Worm (Caenorhabditis elegans) whole organism, mixed stage, embryonic: ENCODE results near the gene epic-2.

Experiments used
- M03D4.4 ChIP-seq: sonication (generic microtip); optimal IDR thresholded peaks from 2 replicates; lab custom pipeline; 2017; ENCODE audit warnings: mild to moderate bottlenecking, missing genetic modification characterization, missing compliant biosample characterization
- bed-3 ChIP-seq: fragments of 200-800 bp; sonication (Bioruptor generic); optimal IDR thresholded peaks from 3 replicates; lab custom pipeline; 2018; ENCODE audit warnings: mild to moderate bottlenecking, missing genetic modification characterization, moderate library complexity, missing compliant biosample characterization
- ceh-39 ChIP-seq: fragments of 150-350 bp; optimal IDR thresholded peaks from 2 replicates; lab custom pipeline; 2014; ENCODE audit warnings: missing biosample characterization, missing genetic modification characterization
- ceh-43 ChIP-seq: fragments of 200-800 bp; sonication (Bioruptor generic); optimal IDR thresholded peaks from 2 replicates; lab custom pipeline; 2018; ENCODE audit warnings: mild to moderate bottlenecking, missing genetic modification characterization, moderate library complexity, missing compliant biosample characterization
- ces-1 ChIP-seq: fragments of 150-350 bp; optimal IDR thresholded peaks from 2 replicates; lab custom pipeline; 2014; ENCODE audit warnings: missing biosample characterization, missing genetic modification reagents, missing genetic modification characterization
- cnd-1 ChIP-seq: fragments of 200-800 bp; sonication (Bioruptor generic); optimal IDR thresholded peaks from 2 replicates; lab custom pipeline; 2018; ENCODE audit warnings: mild to moderate bottlenecking, missing genetic modification characterization, missing compliant biosample characterization
- drap-1 ChIP-seq: fragments of 200-800 bp; sonication (Bioruptor generic); optimal IDR thresholded peaks from 3 replicates; lab custom pipeline; 2018; ENCODE audit warnings: mild to moderate bottlenecking, missing genetic modification characterization, missing compliant biosample characterization
- elt-1 ChIP-seq: sonication (generic microtip); optimal IDR thresholded peaks from 2 replicates; lab custom pipeline; 2017; ENCODE audit warnings: missing genetic modification characterization, mild to moderate bottlenecking, missing compliant biosample characterization, antibody characterized with exemption, moderate library complexity, borderline replicate concordance; ENCODE audit not compliant: insufficient read depth
- elt-3 ChIP-seq: fragments of 150-350 bp; optimal IDR thresholded peaks from 2 replicates; lab custom pipeline; 2014; ENCODE audit warnings: missing biosample characterization, missing genetic modification characterization
- flh-1 ChIP-seq: fragments of 200-800 bp; sonication (Bioruptor generic); optimal IDR thresholded peaks from 2 replicates; lab custom pipeline; 2018; ENCODE audit warnings: mild to moderate bottlenecking, missing genetic modification characterization, moderate library complexity, missing compliant biosample characterization
- ham-2 ChIP-seq: fragments of 200-800 bp; sonication (Bioruptor generic); optimal IDR thresholded peaks from 2 replicates; lab custom pipeline; 2018; ENCODE audit warnings: mild to moderate bottlenecking, missing genetic modification characterization, missing compliant biosample characterization
- hlh-1 ChIP-seq: fragments of 150-350 bp; optimal IDR thresholded peaks from 2 replicates; lab custom pipeline; 2014; ENCODE audit warnings: missing biosample characterization, missing genetic modification reagents, missing genetic modification characterization
- lin-13 ChIP-seq: fragments of 150-350 bp; optimal IDR thresholded peaks from 2 replicates; lab custom pipeline; 2014; ENCODE audit warnings: missing biosample characterization, missing genetic modification characterization
- lin-32 ChIP-seq: fragments of 200-800 bp; sonication (Bioruptor generic); optimal IDR thresholded peaks from 2 replicates; lab custom pipeline; 2018; ENCODE audit warnings: mild to moderate bottlenecking, missing genetic modification characterization, missing compliant biosample characterization
- lsy-2 ChIP-seq: fragments of 150-350 bp; optimal IDR thresholded peaks from 2 replicates; lab custom pipeline; 2014; ENCODE audit warnings: missing biosample characterization, missing genetic modification characterization
- mab-5 ChIP-seq: fragments of 150-350 bp; optimal IDR thresholded peaks from 2 replicates; lab custom pipeline; 2014; ENCODE audit warnings: missing biosample characterization, missing genetic modification characterization
- mep-1 ChIP-seq: fragments of 150-350 bp; optimal IDR thresholded peaks from 2 replicates; lab custom pipeline; 2017; ENCODE audit warnings: missing biosample characterization, missing genetic modification reagents, missing genetic modification characterization, inconsistent platforms
- mls-2 ChIP-seq: sonication (generic microtip); optimal IDR thresholded peaks from 2 replicates; lab custom pipeline; 2016; ENCODE audit warnings: mild to moderate bottlenecking, missing genetic modification characterization, moderate library complexity, missing compliant biosample characterization
- nhr-12 ChIP-seq: fragments of 150-350 bp; optimal IDR thresholded peaks from 2 replicates; lab custom pipeline; 2014; ENCODE audit warnings: missing biosample characterization, missing genetic modification characterization
- nhr-2 ChIP-seq: fragments of 150-350 bp; optimal IDR thresholded peaks from 2 replicates; lab custom pipeline; 2014; ENCODE audit warnings: missing biosample characterization, missing genetic modification characterization
- nhr-237 ChIP-seq: fragments of 150-350 bp; optimal IDR thresholded peaks from 2 replicates; lab custom pipeline; 2014; ENCODE audit warnings: missing biosample characterization, missing genetic modification characterization
- nhr-28 ChIP-seq: fragments of 150-350 bp; optimal IDR thresholded peaks from 2 replicates; lab custom pipeline; 2014; ENCODE audit warnings: missing biosample characterization, missing genetic modification characterization
- pha-4 ChIP-seq: fragments of 150-350 bp; optimal IDR thresholded peaks from 2 replicates; lab custom pipeline; 2018; ENCODE audit warnings: missing biosample characterization, missing genetic modification reagents, missing genetic modification characterization
- sem-2 ChIP-seq: fragments of 200-800 bp; sonication (Bioruptor generic); optimal IDR thresholded peaks from 2 replicates; lab custom pipeline; 2018; ENCODE audit warnings: mild to moderate bottlenecking, missing genetic modification characterization, missing compliant biosample characterization
- snpc-4 ChIP-seq: fragments of 150-350 bp; optimal IDR thresholded peaks from 2 replicates; lab custom pipeline; 2014; ENCODE audit warnings: missing biosample characterization, missing genetic modification characterization
- sptf-1 ChIP-seq: sonication (generic microtip); optimal IDR thresholded peaks from 2 replicates; lab custom pipeline; 2017; ENCODE audit warnings: mild to moderate bottlenecking, missing genetic modification characterization, moderate library complexity, missing compliant biosample characterization
- tbx-8 ChIP-seq: fragments of 200-800 bp; sonication (Bioruptor generic); optimal IDR thresholded peaks from 2 replicates; lab custom pipeline; 2018; ENCODE audit warnings: mild to moderate bottlenecking, missing genetic modification characterization, moderate library complexity, missing compliant biosample characterization
- unc-120 ChIP-seq: sonication (generic microtip); optimal IDR thresholded peaks from 2 replicates; lab custom pipeline; 2017; ENCODE audit warnings: missing genetic modification characterization, missing compliant biosample characterization; ENCODE audit not compliant: poor library complexity, severe bottlenecking
- unc-39 ChIP-seq: fragments of 150-350 bp; optimal IDR thresholded peaks from 2 replicates; lab custom pipeline; 2014; ENCODE audit warnings: missing biosample characterization, missing genetic modification characterization
- unc-62 ChIP-seq: fragments of 150-350 bp; optimal IDR thresholded peaks from 2 replicates; lab custom pipeline; 2014; ENCODE audit warnings: missing biosample characterization, missing genetic modification reagents, missing genetic modification characterization
- zip-8 ChIP-seq: fragments of 150-350 bp; optimal IDR thresholded peaks from 2 replicates; lab custom pipeline; 2014; ENCODE audit warnings: missing biosample characterization, missing genetic modification characterization
- ztf-11 ChIP-seq: fragments of 150-350 bp; optimal IDR thresholded peaks from 2 replicates; lab custom pipeline; 2014; ENCODE audit warnings: missing biosample characterization, missing genetic modification characterization

The epic-2 gene

DNA sequence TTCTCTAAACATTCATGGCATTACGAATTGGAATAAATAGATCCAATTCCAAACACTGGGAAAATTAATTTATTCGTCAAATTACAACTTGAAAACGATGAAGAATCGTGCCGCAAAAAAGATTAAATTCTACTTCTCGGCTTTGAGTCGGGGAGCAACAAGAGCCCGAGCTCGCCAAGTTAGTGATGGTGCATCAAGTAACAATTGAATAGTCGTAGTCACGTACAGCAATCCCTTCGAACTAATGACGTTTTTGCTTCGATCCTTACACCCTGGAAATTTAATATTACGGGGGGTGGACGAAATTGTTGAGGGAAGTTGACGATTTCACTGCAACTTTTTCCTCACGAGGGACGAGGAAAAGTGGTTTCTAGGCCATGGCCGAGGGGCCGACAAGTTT, 28.9 kb upstream of the epic-2 start:
- TF ChIP-seq nhr-237 (no peak), tbx-8 (GFP tag; lab: Kevin White, UChicago) (no peak), lin-32 (GFP tag; lab: Kevin White, UChicago) (no peak), ces-1 (peak; percentile 63), flh-1 (no peak), mep-1 (tag; lab: Kevin White, UChicago) (no peak)
- TF ChIP-seq, all 35 proteins: peak for 1

DNA sequence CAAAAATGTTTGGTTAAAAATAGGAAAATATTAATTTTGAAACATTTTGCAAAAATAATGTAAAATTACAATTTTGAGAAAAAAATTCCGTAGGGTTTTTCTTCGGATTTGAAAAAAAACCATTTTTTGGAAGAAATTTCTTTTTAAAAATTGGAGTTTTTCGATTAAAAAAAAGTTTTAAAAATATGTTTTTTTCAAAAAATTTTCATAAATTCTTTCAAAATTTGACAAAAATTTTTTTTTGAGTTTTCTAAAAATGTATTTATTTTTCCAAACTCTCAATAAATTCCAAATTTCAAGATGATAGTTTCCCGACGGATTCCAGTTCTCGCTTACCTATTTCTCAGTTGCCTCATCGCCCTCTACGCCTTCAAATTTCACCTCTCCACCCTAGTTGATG, 21.0 kb upstream of the epic-2 start, which contains the start of gene bus-2:
TSS of gene bus-2 (plus strand) at position 301 of the 400 bp plus-strand sequence.
- no peak for TF ChIP-seq sptf-1
- TF ChIP-seq cnd-1 (tag; lab: Kevin White, UChicago) = no peak
- no peak for TF ChIP-seq elt-3 (tag; lab: Kevin White, UChicago)
- no peak for TF ChIP-seq nhr-2 (tag; lab: Kevin White, UChicago)
- no peak for TF ChIP-seq nhr-28 (tag; lab: Kevin White, UChicago)
- TF ChIP-seq mep-1 (tag; lab: Kevin White, UChicago) = no peak
- no peak for TF ChIP-seq nhr-12
- no peak for TF ChIP-seq unc-62 (GFP tag; lab: Kevin White, UChicago)
- no peak for TF ChIP-seq drap-1 (GFP tag; lab: Kevin White, UChicago)
- no peak for TF ChIP-seq bed-3 (GFP tag; lab: Kevin White, UChicago)
- TF ChIP-seq zip-8 (tag; lab: Kevin White, UChicago) = no peak
- TF ChIP-seq hlh-1 (tag; lab: Kevin White, UChicago) = no peak
- TF ChIP-seq ces-1 = no peak
- no peak for TF ChIP-seq ceh-43
- TF ChIP-seq unc-39 = no peak

DNA sequence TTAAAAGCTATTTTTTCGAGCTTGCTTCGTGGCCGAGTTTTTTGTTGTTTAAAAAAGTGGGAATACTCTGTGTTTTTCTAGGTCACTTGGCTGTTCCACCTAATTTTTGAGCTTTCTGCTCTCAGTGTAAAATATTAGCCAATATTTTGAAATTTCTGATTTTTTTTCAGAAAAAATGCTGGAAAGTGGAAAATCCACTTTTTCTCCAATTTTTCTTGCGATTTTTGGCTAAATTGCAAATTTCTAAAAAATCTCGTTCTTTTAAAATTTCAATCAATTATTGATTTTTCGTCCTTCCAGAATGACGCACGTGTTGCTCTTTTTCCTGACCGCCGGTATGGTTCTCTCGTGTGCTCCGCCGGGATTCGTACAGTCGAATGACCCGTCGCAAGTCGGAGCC, 13.6 kb upstream of the epic-2 start, which contains the start of gene K08D12.4:
TSS of gene K08D12.4 (plus strand) at position 301 of the 400 bp plus-strand sequence.
- TF ChIP-seq elt-1 (tag; lab: Kevin White, UChicago) (no peak), ham-2 (GFP tag; lab: Kevin White, UChicago) (no peak), hlh-1 (tag; lab: Kevin White, UChicago) (no peak), zip-8 (tag; lab: Kevin White, UChicago) (no peak), mls-2 (tag; lab: Kevin White, UChicago) (no peak), lin-13 (tag; lab: Kevin White, UChicago) (no peak), nhr-28 (tag; lab: Kevin White, UChicago) (no peak), flh-1 (no peak), unc-62 (GFP tag; lab: Kevin White, UChicago) (no peak), pha-4 (tag; lab: Kevin White, UChicago) (no peak), unc-120 (tag; lab: Kevin White, UChicago) (no peak), ces-1 (no peak), lin-32 (GFP tag; lab: Kevin White, UChicago) (no peak), elt-3 (tag; lab: Kevin White, UChicago) (no peak), snpc-4 (tag; lab: Kevin White, UChicago) (no peak)
- TF ChIP-seq, all 35 proteins: peak for 0

DNA sequence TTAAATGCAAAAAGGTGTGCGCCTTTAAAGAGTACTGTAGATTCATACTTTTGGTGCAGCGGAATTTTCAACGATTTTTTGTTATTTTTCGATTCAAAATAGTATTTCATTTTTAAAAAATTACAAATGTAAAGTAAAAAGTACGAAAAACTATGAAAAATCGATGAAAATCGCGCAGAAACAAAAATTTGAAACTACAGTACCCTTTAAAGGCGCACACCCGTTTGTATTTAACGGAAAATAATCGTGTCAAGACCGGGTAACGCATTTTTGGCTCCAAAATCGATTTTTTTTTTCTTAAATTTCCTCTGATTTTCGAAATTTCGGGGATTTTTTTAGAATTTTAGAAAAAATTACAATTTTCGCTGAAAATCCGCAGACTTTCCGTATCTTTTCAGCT, 12.6 kb upstream of the epic-2 start:
- TF ChIP-seq elt-3 (tag; lab: Kevin White, UChicago) (no peak), bed-3 (GFP tag; lab: Kevin White, UChicago) (no peak), ceh-43 (no peak), lsy-2 (tag; lab: Kevin White, UChicago) (no peak), zip-8 (tag; lab: Kevin White, UChicago) (no peak), unc-39 (no peak), tbx-8 (GFP tag; lab: Kevin White, UChicago) (no peak), pha-4 (tag; lab: Kevin White, UChicago) (no peak), unc-62 (GFP tag; lab: Kevin White, UChicago) (no peak), snpc-4 (tag; lab: Kevin White, UChicago) (no peak), mep-1 (tag; lab: Kevin White, UChicago) (no peak), ceh-39 (no peak), mab-5 (tag; lab: Kevin White, UChicago) (no peak), M03D4.4 (tag; lab: Kevin White, UChicago) (no peak), sptf-1 (no peak), sem-2 (GFP tag; lab: Kevin White, UChicago) (no peak), ces-1 (no peak), ztf-11 (tag; lab: Kevin White, UChicago) (no peak)
- TF ChIP-seq, all 35 proteins: peak for 0
